Worm (Caenorhabditis elegans) whole organism, L1 larva: ENCODE results near the gene wago-5.

Source experiments
- C04F5.9 ChIP-seq: sonication (generic microtip); optimal IDR thresholded peaks from 2 replicates; lab custom pipeline; 2016; ENCODE audit warnings: missing genetic modification characterization, missing compliant biosample characterization
- C34B4.2 ChIP-seq: sonication (generic microtip); optimal IDR thresholded peaks from 2 replicates; lab custom pipeline; 2017; ENCODE audit warnings: mild to moderate bottlenecking, missing genetic modification characterization, missing compliant biosample characterization
- Y116A8C.19 ChIP-seq: sonication (generic microtip); optimal IDR thresholded peaks from 2 replicates; lab custom pipeline; 2016; ENCODE audit warnings: missing compliant biosample characterization, missing genetic modification characterization, borderline replicate concordance
- ceh-8 ChIP-seq: fragments of 200-800 bp; sonication (Bioruptor generic); optimal IDR thresholded peaks from 2 replicates; lab custom pipeline; 2018; ENCODE audit warnings: mild to moderate bottlenecking, missing genetic modification characterization, moderate library complexity, missing compliant biosample characterization
- ceh-90 ChIP-seq: sonication (generic microtip); optimal IDR thresholded peaks from 2 replicates; lab custom pipeline; 2016; ENCODE audit warnings: missing genetic modification characterization, missing compliant biosample characterization
- ces-1 ChIP-seq: fragments of 150-350 bp; optimal IDR thresholded peaks from 2 replicates; lab custom pipeline; 2014; ENCODE audit warnings: missing biosample characterization, missing genetic modification reagents, missing genetic modification characterization
- efl-1 ChIP-seq, 4 experiments: fragments of 150-350 bp; optimal IDR thresholded peaks in 3 of 4; peaks in 1 of 4; 1 replicate in 1 of 4; 2 replicates in 3 of 4; lab custom pipeline; 2014; ENCODE audit warnings: missing biosample characterization in 2 of 4, missing genetic modification characterization in 2 of 4, missing genetic modification reagents in 2 of 4
- elt-2 ChIP-seq: sonication (generic microtip); optimal IDR thresholded peaks from 2 replicates; lab custom pipeline; 2016; ENCODE audit warnings: missing genetic modification characterization, mild to moderate bottlenecking, inconsistent platforms, missing compliant biosample characterization, missing genetic modification reagents
- ets-5 ChIP-seq: fragments of 200-800 bp; sonication (Bioruptor generic); IDR thresholded peaks from 2 replicates; pipeline ENCODE4 v1.3.6; 2022; ENCODE audit warnings: missing genetic modification characterization, missing compliant biosample characterization
- fkh-8 ChIP-seq: sonication (generic microtip); optimal IDR thresholded peaks from 2 replicates; lab custom pipeline; 2016; ENCODE audit warnings: mild to moderate bottlenecking, missing genetic modification characterization, missing compliant biosample characterization
- fos-1 ChIP-seq: fragments of 150-350 bp; optimal IDR thresholded peaks from 2 replicates; lab custom pipeline; 2014; ENCODE audit warnings: missing biosample characterization, missing genetic modification characterization
- grh-1 ChIP-seq: fragments of 200-800 bp; sonication (Bioruptor generic); IDR thresholded peaks from 2 replicates; pipeline ENCODE4 v1.3.6; 2022; ENCODE audit warnings: missing genetic modification reagents, missing genetic modification characterization, missing compliant biosample characterization
- hlh-4 ChIP-seq: sonication (generic microtip); optimal IDR thresholded peaks from 2 replicates; lab custom pipeline; 2016; ENCODE audit warnings: mild to moderate bottlenecking, missing genetic modification characterization, missing compliant biosample characterization
- irx-1 ChIP-seq: sonication (generic microtip); optimal IDR thresholded peaks from 2 replicates; lab custom pipeline; 2016; ENCODE audit warnings: missing genetic modification characterization, missing compliant biosample characterization
- jun-1 ChIP-seq: fragments of 150-350 bp; optimal IDR thresholded peaks from 2 replicates; lab custom pipeline; 2014; ENCODE audit warnings: missing biosample characterization, missing genetic modification reagents, missing genetic modification characterization
- lin-13 ChIP-seq: fragments of 150-350 bp; optimal IDR thresholded peaks from 2 replicates; lab custom pipeline; 2014; ENCODE audit warnings: missing biosample characterization, missing genetic modification reagents, missing genetic modification characterization
- lin-39 ChIP-seq: fragments of 150-350 bp; optimal IDR thresholded peaks from 2 replicates; lab custom pipeline; 2014; ENCODE audit warnings: missing biosample characterization, missing genetic modification reagents, missing genetic modification characterization
- lir-3 ChIP-seq: sonication (generic microtip); optimal IDR thresholded peaks from 2 replicates; lab custom pipeline; 2016; ENCODE audit warnings: mild to moderate bottlenecking, missing genetic modification characterization, moderate library complexity, missing compliant biosample characterization; ENCODE audit not compliant: poor library complexity
- lsy-2 ChIP-seq, 2 experiments: fragments of 150-350 bp; optimal IDR thresholded peaks; 2 replicates each; lab custom pipeline; 2014; ENCODE audit warnings: missing biosample characterization in 2 of 2, missing genetic modification characterization in 2 of 2
- mdl-1 ChIP-seq, 2 experiments: fragments of 150-350 bp; optimal IDR thresholded peaks; 2 replicates each; lab custom pipeline; 2014 to 2017; ENCODE audit warnings: missing biosample characterization in 2 of 2, missing genetic modification characterization in 2 of 2, inconsistent platforms in 1 of 2
- mep-1 ChIP-seq: fragments of 150-350 bp; optimal IDR thresholded peaks from 2 replicates; lab custom pipeline; 2014; ENCODE audit warnings: missing biosample characterization, missing genetic modification characterization
- nhr-11 ChIP-seq: fragments of 150-350 bp; optimal IDR thresholded peaks from 2 replicates; lab custom pipeline; 2014; ENCODE audit warnings: missing biosample characterization, missing genetic modification characterization
- nhr-20 ChIP-seq: sonication (generic microtip); optimal IDR thresholded peaks from 2 replicates; lab custom pipeline; 2016; ENCODE audit warnings: mild to moderate bottlenecking, missing genetic modification characterization, missing compliant biosample characterization
- nhr-237 ChIP-seq: fragments of 150-350 bp; optimal IDR thresholded peaks from 2 replicates; lab custom pipeline; 2014; ENCODE audit warnings: missing biosample characterization, missing genetic modification characterization
- nhr-71 ChIP-seq: sonication (generic microtip); optimal IDR thresholded peaks from 2 replicates; lab custom pipeline; 2016; ENCODE audit warnings: mild to moderate bottlenecking, missing genetic modification characterization, moderate library complexity, missing compliant biosample characterization
- pax-3 ChIP-seq: fragments of 200-800 bp; sonication (Bioruptor generic); optimal IDR thresholded peaks from 2 replicates; lab custom pipeline; 2018; ENCODE audit warnings: mild to moderate bottlenecking, missing genetic modification characterization, moderate library complexity, missing compliant biosample characterization
- pqm-1 ChIP-seq: sonication (generic microtip); optimal IDR thresholded peaks from 3 replicates; lab custom pipeline; 2017; ENCODE audit warnings: missing biosample characterization, missing genetic modification characterization
- rnt-1 ChIP-seq: sonication (generic microtip); optimal IDR thresholded peaks from 2 replicates; lab custom pipeline; 2016; ENCODE audit warnings: mild to moderate bottlenecking, missing genetic modification characterization, moderate library complexity, missing compliant biosample characterization
- snu-23 ChIP-seq: sonication (generic microtip); optimal IDR thresholded peaks from 2 replicates; lab custom pipeline; 2016; ENCODE audit warnings: missing genetic modification characterization, missing compliant biosample characterization
- swsn-7 ChIP-seq: sonication (generic microtip); optimal IDR thresholded peaks from 2 replicates; lab custom pipeline; 2016; ENCODE audit warnings: missing genetic modification characterization, missing compliant biosample characterization
- unc-130 ChIP-seq: fragments of 150-350 bp; optimal IDR thresholded peaks from 2 replicates; lab custom pipeline; 2017; ENCODE audit warnings: missing biosample characterization, missing genetic modification characterization, inconsistent platforms
- unc-62 ChIP-seq: fragments of 150-350 bp; optimal IDR thresholded peaks from 2 replicates; lab custom pipeline; 2014; ENCODE audit warnings: missing biosample characterization, missing genetic modification reagents, missing genetic modification characterization
- zip-4 ChIP-seq: fragments of 200-800 bp; sonication (Bioruptor generic); optimal IDR thresholded peaks from 2 replicates; lab custom pipeline; 2018; ENCODE audit warnings: mild to moderate bottlenecking, missing genetic modification characterization, moderate library complexity, missing compliant biosample characterization

Gene wago-5

DNA sequence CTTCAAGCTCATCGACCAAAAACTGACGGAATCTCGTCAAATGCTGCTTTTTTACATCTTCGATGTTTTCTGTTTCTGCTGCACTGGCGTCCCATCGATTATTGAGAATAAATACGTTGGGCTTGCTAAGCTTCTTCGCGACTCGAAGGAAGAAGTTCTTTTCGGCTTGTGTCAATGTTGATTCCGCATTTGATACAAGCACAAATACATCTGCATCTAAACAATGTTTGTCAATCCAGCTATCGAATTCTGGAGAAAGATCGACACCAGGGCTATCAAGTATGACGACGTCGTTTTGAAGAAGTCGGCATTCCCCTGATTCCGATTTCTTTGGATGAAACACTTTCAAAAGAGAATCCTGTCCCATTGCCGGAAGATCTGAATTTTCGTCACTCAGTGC, 19.9 kb upstream of the wago-5 start:
- TF ChIP-seq pqm-1 (tag; lab: Kevin White, UChicago): no peak
- no peak for TF ChIP-seq lsy-2 (tag; optimal IDR thresholded peaks at IDR 0.05; lab: Kevin White, UChicago)
- no peak for TF ChIP-seq ceh-8 (GFP tag; lab: Kevin White, UChicago)

- TF ChIP-seq C04F5.9 (tag; lab: Kevin White, UChicago): no peak
- no peak for TF ChIP-seq pqm-1 (tag; lab: Kevin White, UChicago)
- no peak for TF ChIP-seq ces-1
These were observed 17.9 kb upstream of the wago-5 start, which contains the start of gene gtap-1 for ce11 chrII:5833136-5833535. Gene gtap-1, minus strand, starts transcription at chrII:5833236.

DNA sequence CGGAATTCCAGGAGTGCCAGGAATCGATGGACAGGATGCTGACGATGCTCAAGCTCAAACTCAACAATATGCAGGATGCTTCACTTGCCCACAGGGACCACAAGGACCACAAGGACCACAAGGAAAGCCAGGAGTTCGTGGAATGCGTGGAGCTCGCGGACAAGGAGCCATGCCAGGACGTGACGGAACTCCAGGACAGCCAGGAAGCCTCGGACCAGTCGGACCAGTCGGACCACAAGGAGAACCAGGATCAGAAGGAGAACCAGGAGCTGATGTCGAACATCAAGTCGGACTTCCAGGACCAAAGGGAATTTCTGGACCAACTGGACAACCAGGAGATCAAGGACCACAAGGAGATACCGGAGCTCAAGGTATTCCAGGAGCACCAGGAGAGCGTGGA, 16.1 kb upstream of the wago-5 start:
- no peak for TF ChIP-seq ceh-90 (tag; lab: Kevin White, UChicago)
- no peak for TF ChIP-seq ces-1
- no peak for TF ChIP-seq lir-3 (tag; lab: Kevin White, UChicago)
- TF ChIP-seq mep-1: no peak
- TF ChIP-seq Y116A8C.19 (tag; lab: Kevin White, UChicago): no peak
- TF ChIP-seq nhr-237 (tag; lab: Kevin White, UChicago): no peak
- no peak for TF ChIP-seq lsy-2 (tag; optimal IDR thresholded peaks at IDR 0.05; lab: Kevin White, UChicago)
- no peak for TF ChIP-seq nhr-11 (tag; lab: Kevin White, UChicago)
- TF ChIP-seq elt-2 (tag; lab: Kevin White, UChicago): no peak
- no peak for TF ChIP-seq fkh-8 (tag; lab: Kevin White, UChicago)

- no peak for TF ChIP-seq nhr-11 (tag; lab: Kevin White, UChicago)
- no peak for TF ChIP-seq ceh-8 (GFP tag; lab: Kevin White, UChicago)
- TF ChIP-seq swsn-7: no peak
- no peak for TF ChIP-seq mdl-1 (tag; optimal IDR thresholded peaks at IDR 0.05; lab: Kevin White, UChicago)
- peak; percentile 55 for TF ChIP-seq elt-2 (tag; lab: Kevin White, UChicago)
- TF ChIP-seq pax-3 (tag; lab: Kevin White, UChicago): no peak
- no peak for TF ChIP-seq unc-62 (GFP tag; lab: Kevin White, UChicago)
These were observed 14.7 kb upstream of the wago-5 start, which contains the start of gene col-74 for ce11 chrII:5829940-5830424. Gene col-74, plus strand, starts transcription at chrII:5830374.

DNA sequence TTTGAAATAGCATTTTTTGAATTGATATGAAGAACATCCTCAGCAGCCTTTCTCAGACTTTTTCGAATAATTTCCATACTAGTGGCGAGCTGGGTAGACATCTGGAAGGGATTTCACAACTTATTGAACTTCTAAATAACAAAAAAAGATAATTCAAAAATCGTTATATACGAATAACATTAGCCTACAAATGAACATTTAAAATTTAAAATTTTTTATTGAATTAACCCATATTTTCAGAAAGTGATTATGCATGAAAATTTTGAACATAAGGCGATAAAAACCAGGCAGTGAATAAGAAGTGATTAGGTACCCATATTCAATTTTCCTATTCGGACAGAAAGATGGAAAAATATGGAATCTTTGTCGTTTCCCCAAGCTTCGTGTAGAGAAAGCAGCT, 13.2 kb upstream of the wago-5 start, which contains the start of gene ZK1248.11:
Gene ZK1248.11 (minus strand): TSS at position 101 of the 400 bp plus-strand sequence.
- no peak for TF ChIP-seq snu-23 (GFP tag; lab: Kevin White, UChicago)
- no peak for TF ChIP-seq lin-39 (tag; lab: Kevin White, UChicago)
- no peak for TF ChIP-seq nhr-71 (tag; lab: Kevin White, UChicago)
- no peak for TF ChIP-seq zip-4 (GFP tag; lab: Kevin White, UChicago)
- TF ChIP-seq nhr-20: no peak
- no peak for TF ChIP-seq ets-5 (GFP tag; lab: Robert Waterston, UW)
- no peak for TF ChIP-seq pax-3 (tag; lab: Kevin White, UChicago)
- TF ChIP-seq fos-1: no peak
- no peak for TF ChIP-seq rnt-1
- TF ChIP-seq grh-1 (GFP tag; lab: Robert Waterston, UW): no peak
- TF ChIP-seq irx-1 (tag; lab: Kevin White, UChicago): no peak
- no peak for TF ChIP-seq jun-1 (tag; lab: Kevin White, UChicago)
- no peak for TF ChIP-seq hlh-4 (tag; lab: Kevin White, UChicago)
- no peak for TF ChIP-seq efl-1 (optimal IDR thresholded peaks at IDR 0.05; lab: Kevin White, UChicago)
- TF ChIP-seq efl-1 (GFP tag; optimal IDR thresholded peaks at IDR 0.05 in 1 of 2; lab: Kevin White, UChicago): no peak
- TF ChIP-seq lsy-2 (tag; optimal IDR thresholded peaks at IDR 0.05; lab: Kevin White, UChicago): no peak
- TF ChIP-seq nhr-11 (tag; lab: Kevin White, UChicago): no peak
- TF ChIP-seq ceh-90 (tag; lab: Kevin White, UChicago): no peak
- no peak for TF ChIP-seq lin-13 (GFP tag; lab: Kevin White, UChicago)
- no peak for TF ChIP-seq C34B4.2 (tag; lab: Kevin White, UChicago)
- TF ChIP-seq unc-130 (tag; lab: Kevin White, UChicago): no peak
- TF ChIP-seq, all 84 proteins: peak for 0
